Worm (Caenorhabditis elegans) whole organism, midembryonic: ENCODE data around the gene dmd-10.

Source experiments
- T22C8.4 ChIP-seq: fragments of 200-800 bp; sonication (Bioruptor generic); IDR thresholded peaks from 2 replicates; pipeline ENCODE4 v1.3.6; 2022; ENCODE audit warnings: missing genetic modification characterization, missing compliant biosample characterization
- flt-1 ChIP-seq: fragments of 200-800 bp; sonication (Bioruptor generic); IDR thresholded peaks from 2 replicates; pipeline ENCODE4 v1.3.6; 2022; ENCODE audit warnings: missing genetic modification characterization, missing compliant biosample characterization
- klf-2 ChIP-seq: fragments of 200-800 bp; sonication (Bioruptor generic); conservative IDR thresholded peaks from 2 replicates; pipeline ENCODE4 v1.3.6; 2022; ENCODE audit warnings: missing genetic modification reagents, missing genetic modification characterization, missing compliant biosample characterization
- med-1 ChIP-seq: sonication (generic microtip); optimal IDR thresholded peaks from 2 replicates; lab custom pipeline; 2017; ENCODE audit warnings: missing genetic modification characterization, mild to moderate bottlenecking, missing compliant biosample characterization, antibody characterized with exemption, missing genetic modification reagents; ENCODE audit not compliant: insufficient read depth
- ztf-23 ChIP-seq: fragments of 200-800 bp; sonication (Bioruptor generic); IDR thresholded peaks from 2 replicates; pipeline ENCODE4 v1.3.6; 2022; ENCODE audit warnings: missing genetic modification reagents, missing genetic modification characterization, missing compliant biosample characterization
- ztf-29 ChIP-seq: fragments of 200-800 bp; sonication (Bioruptor generic); IDR thresholded peaks from 2 replicates; pipeline ENCODE4 v1.3.6; 2022; ENCODE audit warnings: missing genetic modification reagents, missing genetic modification characterization, missing compliant biosample characterization

ce11 chrV:13179986-13180591 lies 56.3 kb downstream of the dmd-10 start, which contains the start of gene cni-1:
- no peak for TF ChIP-seq flt-1 (GFP tag; lab: Robert Waterston, UW)
- no peak for TF ChIP-seq T22C8.4 (GFP tag; lab: Robert Waterston, UW)
- no peak for TF ChIP-seq ztf-23
- no peak for TF ChIP-seq med-1 (GFP tag; lab: Kevin White, UChicago)
- no peak for TF ChIP-seq klf-2 (GFP tag; lab: Robert Waterston, UW)
- no peak for TF ChIP-seq ztf-29 (GFP tag; lab: Robert Waterston, UW)
